Fruit fly (Drosophila melanogaster) whole organism, pupa: ENCODE data around the gene Atac1.

ENCODE experiments used
- CG14655 ChIP-seq: fragments of 200-800 bp; sonication (Bioruptor generic); optimal IDR thresholded peaks from 3 replicates; lab custom pipeline; 2017; ENCODE audit warnings: mild to moderate bottlenecking, missing biosample characterization, missing genetic modification reagents, missing genetic modification characterization
- CG17806 ChIP-seq: fragments of 200-800 bp; sonication (Bioruptor generic); optimal IDR thresholded peaks from 2 replicates; lab custom pipeline; 2018; ENCODE audit warnings: missing biosample characterization, mild to moderate bottlenecking, missing genetic modification characterization, moderate library complexity
- CG32121 ChIP-seq: fragments of 200-800 bp; sonication (Bioruptor generic); IDR thresholded peaks from 2 replicates; pipeline ENCODE4 v1.3.6; 2022; ENCODE audit warnings: missing biosample characterization, missing genetic modification characterization
- CG8159 ChIP-seq: fragments of 200-800 bp; sonication (Bioruptor generic); optimal IDR thresholded peaks from 3 replicates; lab custom pipeline; 2018; ENCODE audit warnings: missing biosample characterization, mild to moderate bottlenecking, missing genetic modification characterization, moderate library complexity
- CG9948 ChIP-seq: fragments of 200-800 bp; sonication (Bioruptor generic); optimal IDR thresholded peaks from 2 replicates; lab custom pipeline; 2018; ENCODE audit warnings: missing biosample characterization, mild to moderate bottlenecking, missing genetic modification characterization, moderate library complexity
- D1 ChIP-seq: fragments of 200-800 bp; sonication (Bioruptor generic); optimal IDR thresholded peaks from 2 replicates; lab custom pipeline; 2018; ENCODE audit warnings: missing biosample characterization, mild to moderate bottlenecking, missing genetic modification characterization, moderate library complexity
- EcR ChIP-seq: fragments of 200-800 bp; sonication (Bioruptor generic); optimal IDR thresholded peaks from 3 replicates; lab custom pipeline; 2019; ENCODE audit warnings: missing biosample characterization, missing genetic modification characterization, mild to moderate bottlenecking, moderate library complexity, missing genetic modification reagents
- Pif1A ChIP-seq: fragments of 200-800 bp; sonication (Bioruptor generic); optimal IDR thresholded peaks from 3 replicates; lab custom pipeline; 2016; ENCODE audit warnings: missing biosample characterization, missing genetic modification characterization
- Snoo ChIP-seq: fragments of 200-800 bp; sonication (Bioruptor generic); optimal IDR thresholded peaks from 3 replicates; lab custom pipeline; 2017; ENCODE audit warnings: missing biosample characterization, mild to moderate bottlenecking, missing genetic modification characterization, inconsistent platforms

DNA sequence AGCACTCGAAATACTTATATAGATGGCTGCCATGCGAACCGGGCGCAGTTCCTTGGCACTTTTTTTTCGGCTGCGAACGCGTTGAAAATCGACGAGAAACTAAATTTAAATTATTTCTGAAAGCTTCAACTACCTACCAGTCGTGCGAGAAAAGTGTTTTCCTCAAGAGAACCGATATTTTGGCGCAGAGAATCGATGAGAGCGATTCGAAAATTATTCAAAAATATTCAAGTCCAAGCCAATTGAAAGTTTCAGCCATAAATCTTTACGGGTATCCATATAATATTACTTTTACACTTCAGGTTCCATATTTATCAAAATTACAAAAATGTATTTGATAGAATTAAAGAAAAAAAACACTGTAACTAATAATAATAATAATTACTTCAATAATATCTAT lies 17.4 kb downstream of the Atac1 start, which contains the start of gene CG18304:
- TF ChIP-seq Pif1A (GFP tag; lab: Kevin White, UChicago) (no peak), EcR (GFP tag; lab: Kevin White, UChicago) (no peak), CG32121 (no peak), D1 (tag; lab: Kevin White, UChicago) (no peak), CG9948 (tag; lab: Kevin White, UChicago) (no peak), CG8159 (tag; lab: Kevin White, UChicago) (no peak), CG17806 (tag; lab: Kevin White, UChicago) (no peak), Snoo (tag; lab: Kevin White, UChicago) (no peak), CG14655 (no peak)
